Worm (Caenorhabditis elegans) whole organism, L2 larva: ENCODE results near the gene cnc-11.

Experiments used
- ceh-82 ChIP-seq: fragments of 150-350 bp; optimal IDR thresholded peaks from 2 replicates; lab custom pipeline; 2014; ENCODE audit warnings: missing biosample characterization, missing genetic modification characterization
- snpc-4 ChIP-seq: fragments of 150-350 bp; optimal IDR thresholded peaks from 2 replicates; lab custom pipeline; 2014; ENCODE audit warnings: missing biosample characterization, missing genetic modification characterization

DNA sequence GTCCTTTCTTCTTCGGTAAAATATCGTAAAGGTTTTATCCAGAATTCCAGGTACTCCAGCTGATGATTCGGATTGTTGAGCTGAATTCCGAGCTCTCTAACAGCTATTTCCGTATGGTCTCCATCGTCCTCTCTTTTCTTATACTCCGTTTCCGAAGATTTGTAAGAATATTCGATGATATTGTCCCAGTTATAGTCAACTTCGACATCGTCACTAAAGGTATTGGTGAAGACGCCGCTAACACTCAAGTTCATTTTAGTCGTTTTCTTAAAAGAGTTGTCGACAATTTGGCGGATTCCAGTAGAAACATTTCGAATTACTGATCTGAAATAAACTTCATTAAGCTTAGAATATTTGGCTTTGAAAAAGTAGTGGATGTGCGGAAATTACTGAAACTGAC lies 7.0 kb upstream of the cnc-11 start:
- TF ChIP-seq snpc-4 (tag; lab: Kevin White, UChicago) (no peak), ceh-82 (no peak)
